Fruit fly (Drosophila melanogaster) whole organism, pupa: ENCODE results near the gene CG16974.
A peak's percentile ranks its signal among the peaks of the same experiment; 100 is the strongest.

Source experiments
- CG10348 ChIP-seq: fragments of 200-800 bp; sonication (Bioruptor generic); IDR thresholded peaks from 2 replicates; pipeline ENCODE4 v1.3.6; 2022; ENCODE audit warnings: missing biosample characterization, missing genetic modification characterization
- CG12605 ChIP-seq: fragments of 200-800 bp; sonication (Bioruptor generic); IDR thresholded peaks from 2 replicates; pipeline ENCODE4 v1.3.6; 2022; ENCODE audit warnings: missing biosample characterization, missing genetic modification characterization
- CG13204 ChIP-seq: fragments of 200-800 bp; sonication (Bioruptor generic); optimal IDR thresholded peaks from 2 replicates; lab custom pipeline; 2018; ENCODE audit warnings: missing biosample characterization, mild to moderate bottlenecking, missing genetic modification characterization, moderate library complexity
- CG14655 ChIP-seq: fragments of 200-800 bp; sonication (Bioruptor generic); optimal IDR thresholded peaks from 3 replicates; lab custom pipeline; 2017; ENCODE audit warnings: mild to moderate bottlenecking, missing biosample characterization, missing genetic modification reagents, missing genetic modification characterization
- CG15710 ChIP-seq: fragments of 200-800 bp; sonication (Bioruptor generic); optimal IDR thresholded peaks from 2 replicates; lab custom pipeline; 2018; ENCODE audit warnings: missing biosample characterization, mild to moderate bottlenecking, missing genetic modification characterization, moderate library complexity
- CG17806 ChIP-seq: fragments of 200-800 bp; sonication (Bioruptor generic); optimal IDR thresholded peaks from 2 replicates; lab custom pipeline; 2018; ENCODE audit warnings: missing biosample characterization, mild to moderate bottlenecking, missing genetic modification characterization, moderate library complexity
- CG32121 ChIP-seq: fragments of 200-800 bp; sonication (Bioruptor generic); IDR thresholded peaks from 2 replicates; pipeline ENCODE4 v1.3.6; 2022; ENCODE audit warnings: missing biosample characterization, missing genetic modification characterization
- CG34367 ChIP-seq: fragments of 200-800 bp; sonication (Bioruptor generic); optimal IDR thresholded peaks from 2 replicates; lab custom pipeline; 2018; ENCODE audit warnings: missing biosample characterization, mild to moderate bottlenecking, missing genetic modification characterization
- CG4496 ChIP-seq: fragments of 200-800 bp; sonication (Bioruptor generic); IDR thresholded peaks from 3 replicates; pipeline ENCODE4 v1.3.6; 2022; ENCODE audit warnings: missing biosample characterization, missing genetic modification characterization
- CG8159 ChIP-seq: fragments of 200-800 bp; sonication (Bioruptor generic); optimal IDR thresholded peaks from 3 replicates; lab custom pipeline; 2018; ENCODE audit warnings: missing biosample characterization, mild to moderate bottlenecking, missing genetic modification characterization, moderate library complexity
- CG8301 ChIP-seq: fragments of 200-800 bp; sonication (Bioruptor generic); optimal IDR thresholded peaks from 2 replicates; lab custom pipeline; 2018; ENCODE audit warnings: missing biosample characterization, mild to moderate bottlenecking, missing genetic modification characterization
- CG9948 ChIP-seq: fragments of 200-800 bp; sonication (Bioruptor generic); optimal IDR thresholded peaks from 2 replicates; lab custom pipeline; 2018; ENCODE audit warnings: missing biosample characterization, mild to moderate bottlenecking, missing genetic modification characterization, moderate library complexity
- D1 ChIP-seq: fragments of 200-800 bp; sonication (Bioruptor generic); optimal IDR thresholded peaks from 2 replicates; lab custom pipeline; 2018; ENCODE audit warnings: missing biosample characterization, mild to moderate bottlenecking, missing genetic modification characterization, moderate library complexity
- EcR ChIP-seq: fragments of 200-800 bp; sonication (Bioruptor generic); optimal IDR thresholded peaks from 3 replicates; lab custom pipeline; 2019; ENCODE audit warnings: missing biosample characterization, missing genetic modification characterization, mild to moderate bottlenecking, moderate library complexity, missing genetic modification reagents
- Ets98B ChIP-seq: fragments of 200-800 bp; sonication (Bioruptor generic); IDR thresholded peaks from 2 replicates; pipeline ENCODE4 v1.3.6; 2022; ENCODE audit warnings: missing biosample characterization, missing genetic modification characterization
- Pif1A ChIP-seq: fragments of 200-800 bp; sonication (Bioruptor generic); optimal IDR thresholded peaks from 3 replicates; lab custom pipeline; 2016; ENCODE audit warnings: missing biosample characterization, missing genetic modification characterization
- Pif1B ChIP-seq: fragments of 200-800 bp; sonication (Bioruptor generic); optimal IDR thresholded peaks from 3 replicates; lab custom pipeline; 2016; ENCODE audit warnings: missing biosample characterization, missing genetic modification characterization
- Snoo ChIP-seq: fragments of 200-800 bp; sonication (Bioruptor generic); optimal IDR thresholded peaks from 3 replicates; lab custom pipeline; 2017; ENCODE audit warnings: missing biosample characterization, mild to moderate bottlenecking, missing genetic modification characterization, inconsistent platforms
- fd96Ca ChIP-seq: fragments of 200-800 bp; sonication (Bioruptor generic); IDR thresholded peaks from 3 replicates; pipeline ENCODE4 v1.3.6; 2022; ENCODE audit warnings: missing biosample characterization, missing genetic modification characterization
- gl ChIP-seq: fragments of 200-800 bp; sonication (Bioruptor generic); optimal IDR thresholded peaks from 2 replicates; lab custom pipeline; 2018; ENCODE audit warnings: missing biosample characterization, mild to moderate bottlenecking, missing genetic modification characterization
- rn ChIP-seq: fragments of 200-800 bp; sonication (Bioruptor generic); IDR thresholded peaks from 2 replicates; pipeline ENCODE4 v1.3.6; 2022; ENCODE audit warnings: missing biosample characterization, missing genetic modification characterization

Gene CG16974

dm6 chr2L:13191894-13192293 lies at the start of gene CG16974, which contains the start of gene Edem2:
Gene CG16974, minus strand, starts transcription at chr2L:13191979.
Gene Edem2, plus strand, starts transcription at chr2L:13192201.
- TF ChIP-seq CG32121 (peak; percentile 56; the same call in 1 of the 2 replicates), Ets98B (GFP tag; lab: Robert Waterston, UW) (peak; percentile 60), fd96Ca (GFP tag; lab: Robert Waterston, UW) (peak; percentile 71), Snoo (tag; lab: Kevin White, UChicago) (peak; percentile 53), CG13204 (GFP tag; lab: Kevin White, UChicago) (no peak), CG17806 (tag; lab: Kevin White, UChicago) (no peak), CG4496 (peak; percentile 59; the same call in 1 of the 3 replicates), rn (peak; percentile 42; the same call in 1 of the 2 replicates), CG34367 (tag; lab: Kevin White, UChicago) (no peak), EcR (GFP tag; lab: Kevin White, UChicago) (peak; percentile 28), CG8301 (no peak), CG15710 (tag; lab: Kevin White, UChicago) (peak; percentile 56), CG9948 (no peak)

dm6 chr2L:13239689-13240088 lies 47.9 kb upstream of the CG16974 start, which contains the start of gene Jhbp13:
Gene Jhbp13, plus strand, starts transcription at chr2L:13239989.
- no peak for TF ChIP-seq CG13204 (GFP tag; lab: Kevin White, UChicago)
- no peak for TF ChIP-seq CG14655
- no peak for TF ChIP-seq D1 (tag; lab: Kevin White, UChicago)
- no peak for TF ChIP-seq Ets98B (GFP tag; lab: Robert Waterston, UW)
- no peak for TF ChIP-seq gl (tag; lab: Kevin White, UChicago)
- TF ChIP-seq Pif1A (GFP tag; lab: Kevin White, UChicago), result no peak
- no peak for TF ChIP-seq CG15710 (tag; lab: Kevin White, UChicago)
- no peak for TF ChIP-seq CG10348 (GFP tag; lab: Robert Waterston, UW)
- TF ChIP-seq CG17806 (tag; lab: Kevin White, UChicago), result no peak
- no peak for TF ChIP-seq CG34367 (tag; lab: Kevin White, UChicago)
- no peak for TF ChIP-seq CG8301
- no peak for TF ChIP-seq CG9948
- TF ChIP-seq CG8159 (tag; lab: Kevin White, UChicago), result no peak
- TF ChIP-seq fd96Ca (GFP tag; lab: Robert Waterston, UW), result no peak
- TF ChIP-seq Snoo (tag; lab: Kevin White, UChicago), result no peak
- TF ChIP-seq Pif1B (GFP tag; lab: Kevin White, UChicago), result no peak
- TF ChIP-seq CG32121, result no peak
- TF ChIP-seq rn, result no peak

dm6 chr2L:13236194-13236593 lies 44.4 kb upstream of the CG16974 start, which contains the start of gene Jhbp14:
Gene Jhbp14, plus strand, starts transcription at chr2L:13236494.
- TF ChIP-seq gl (tag; lab: Kevin White, UChicago) (no peak), fd96Ca (GFP tag; lab: Robert Waterston, UW) (no peak), CG12605 (no peak)

dm6 chr2L:13234610-13235489 lies 43.1 kb upstream of the CG16974 start, which contains the start of gene Mabi:
Gene Mabi, minus strand, starts transcription at chr2L:13234660.
- TF ChIP-seq Pif1B (GFP tag; lab: Kevin White, UChicago) (no peak), CG15710 (tag; lab: Kevin White, UChicago) (no peak), CG34367 (tag; lab: Kevin White, UChicago) (no peak), CG10348 (GFP tag; lab: Robert Waterston, UW) (no peak), EcR (GFP tag; lab: Kevin White, UChicago) (no peak), CG12605 (no peak), CG4496 (no peak), fd96Ca (GFP tag; lab: Robert Waterston, UW) (no peak), Ets98B (GFP tag; lab: Robert Waterston, UW) (no peak), rn (no peak), CG13204 (GFP tag; lab: Kevin White, UChicago) (no peak)

- TF ChIP-seq Ets98B (GFP tag; lab: Robert Waterston, UW) (no peak), CG32121 (no peak), Pif1B (GFP tag; lab: Kevin White, UChicago) (no peak), CG10348 (GFP tag; lab: Robert Waterston, UW) (no peak)
- TF ChIP-seq, all 21 proteins: peak for 0
Measured at dm6 chr2L:13231739-13232138, 40.0 kb upstream of the CG16974 start, which contains the start of gene Prosalpha6T. Gene Prosalpha6T, plus strand, starts transcription at chr2L:13232039.

DNA sequence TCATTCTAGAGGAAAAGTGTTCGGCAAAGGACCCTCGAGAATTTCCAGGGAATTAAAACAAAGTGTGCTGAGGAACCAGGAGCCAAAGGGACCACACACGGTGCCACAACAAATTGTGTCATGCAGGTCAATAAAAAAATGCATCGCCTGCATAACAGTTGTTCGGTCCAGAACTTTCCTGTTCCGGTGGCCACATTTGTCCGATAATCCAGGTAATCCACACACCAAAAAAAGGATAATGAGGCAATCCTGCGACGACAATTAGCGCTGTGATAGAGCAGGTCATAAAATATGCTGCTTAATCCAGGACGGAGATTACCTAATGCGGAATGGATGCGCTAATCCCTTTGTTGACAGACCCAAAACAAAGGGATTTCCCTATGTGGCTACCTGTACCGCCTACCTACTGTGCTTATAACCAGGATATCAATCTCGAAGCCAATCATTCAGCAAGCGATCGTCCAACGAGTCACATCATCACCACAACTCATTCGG lies 37.7 kb upstream of the CG16974 start, which contains the start of gene CG16815:
Gene CG16815, plus strand, starts transcription at position 445 of the 495 bp plus-strand sequence.
- TF ChIP-seq CG12605 (no peak), CG14655 (no peak), CG34367 (tag; lab: Kevin White, UChicago) (no peak), CG8159 (tag; lab: Kevin White, UChicago) (no peak), D1 (tag; lab: Kevin White, UChicago) (no peak), fd96Ca (GFP tag; lab: Robert Waterston, UW) (no peak), CG17806 (tag; lab: Kevin White, UChicago) (no peak), CG32121 (no peak), CG15710 (tag; lab: Kevin White, UChicago) (no peak), CG4496 (no peak)
